Worm (Caenorhabditis elegans) whole organism, late embryonic: Measurements from ENCODE around the gene F45E4.5.

Experiments
- eyg-1 ChIP-seq: sonication (generic microtip); optimal IDR thresholded peaks from 2 replicates; lab custom pipeline; 2016; ENCODE audit warnings: missing genotype, missing genetic modification characterization, missing compliant biosample characterization
- pqm-1 ChIP-seq: sonication (generic microtip); optimal IDR thresholded peaks from 2 replicates; lab custom pipeline; 2016; ENCODE audit warnings: missing genetic modification characterization, missing compliant biosample characterization
- sox-4 ChIP-seq: sonication (generic microtip); optimal IDR thresholded peaks from 2 replicates; lab custom pipeline; 2017; ENCODE audit warnings: mild to moderate bottlenecking, missing genetic modification characterization, inconsistent platforms, missing compliant biosample characterization

DNA sequence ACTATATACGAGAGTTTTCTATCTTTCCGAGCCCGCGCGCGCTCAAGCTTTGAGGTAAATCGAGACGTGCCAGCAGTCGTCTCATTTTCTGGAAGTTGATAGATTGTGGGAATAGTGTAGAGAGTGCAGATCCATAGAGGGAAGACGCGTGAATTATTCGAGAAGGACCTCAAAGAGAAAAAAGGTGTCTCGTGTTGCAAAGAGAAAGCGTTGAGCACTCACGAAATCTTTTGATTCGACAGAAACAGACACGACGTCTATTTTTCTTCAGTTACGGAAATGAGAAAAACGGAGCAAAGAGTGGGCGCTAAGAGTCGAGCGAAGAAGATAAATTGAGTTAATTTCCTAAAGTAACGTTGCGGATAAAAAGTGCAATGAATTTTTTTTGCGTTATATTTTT lies 5.0 kb downstream of the F45E4.5 start:
- TF ChIP-seq eyg-1 (tag; lab: Kevin White, UChicago) = no peak
- TF ChIP-seq sox-4 = no peak
- TF ChIP-seq pqm-1 (tag; lab: Kevin White, UChicago) = no peak
